Worm (Caenorhabditis elegans): ENCODE measurements around the gene Y47D7A.3.

ce11 chrV:4401865-4402264, 8.9 kb upstream of the Y47D7A.3 start, which contains the start of gene F13A2.5:
- TF ChIP-seq mdl-1 (tag; optimal IDR thresholded peaks at IDR 0.05) (no peak), pha-4 (tag; optimal IDR thresholded peaks at IDR 0.05) (no peak), nhr-77 (tag; optimal IDR thresholded peaks at IDR 0.05) (no peak), ceh-28 (tag; optimal IDR thresholded peaks at IDR 0.05) (no peak)

Data from whole organism, L3 larva.